Worm (Caenorhabditis elegans) whole organism, late embryonic: ENCODE results near the gene num-1.

ENCODE experiments used
- C08G9.2 ChIP-seq: sonication (generic microtip); optimal IDR thresholded peaks from 2 replicates; lab custom pipeline; 2016; ENCODE audit warnings: mild to moderate bottlenecking, missing genetic modification characterization, moderate library complexity, missing compliant biosample characterization
- C38D4.7 ChIP-seq: fragments of 200-800 bp; sonication (Bioruptor generic); optimal IDR thresholded peaks from 2 replicates; lab custom pipeline; 2018; ENCODE audit warnings: mild to moderate bottlenecking, missing genetic modification characterization, moderate library complexity, missing compliant biosample characterization
- K02D7.2 ChIP-seq: sonication (generic microtip); optimal IDR thresholded peaks from 2 replicates; lab custom pipeline; 2017; ENCODE audit warnings: mild to moderate bottlenecking, missing genetic modification characterization, missing compliant biosample characterization
- K09A11.1 ChIP-seq: sonication (generic microtip); optimal IDR thresholded peaks from 2 replicates; lab custom pipeline; 2017; ENCODE audit warnings: antibody characterized with exemption, mild to moderate bottlenecking, missing genetic modification characterization, missing compliant biosample characterization; ENCODE audit not compliant: insufficient read depth
- T23F11.4 ChIP-seq: fragments of 200-800 bp; sonication (Bioruptor generic); optimal IDR thresholded peaks from 2 replicates; lab custom pipeline; 2018; ENCODE audit warnings: mild to moderate bottlenecking, missing genetic modification characterization, missing compliant biosample characterization
- Y22D7AL.16 ChIP-seq: sonication (generic microtip); optimal IDR thresholded peaks from 2 replicates; lab custom pipeline; 2016; ENCODE audit warnings: missing genetic modification characterization, missing compliant biosample characterization
- ceh-14 ChIP-seq: sonication (generic microtip); optimal IDR thresholded peaks from 2 replicates; lab custom pipeline; 2016; ENCODE audit warnings: missing genotype, missing genetic modification characterization, missing compliant biosample characterization
- ceh-18 ChIP-seq: sonication (generic microtip); optimal IDR thresholded peaks from 2 replicates; lab custom pipeline; 2016; ENCODE audit warnings: missing genetic modification characterization, missing compliant biosample characterization
- ceh-19 ChIP-seq: fragments of 200-800 bp; sonication (Bioruptor generic); optimal IDR thresholded peaks from 2 replicates; lab custom pipeline; 2018; ENCODE audit warnings: mild to moderate bottlenecking, missing genetic modification characterization, missing compliant biosample characterization
- ceh-22 ChIP-seq: sonication (generic microtip); optimal IDR thresholded peaks from 2 replicates; lab custom pipeline; 2017; ENCODE audit warnings: missing biosample characterization, missing genetic modification characterization
- ceh-24 ChIP-seq: sonication (generic microtip); optimal IDR thresholded peaks from 2 replicates; lab custom pipeline; 2016; ENCODE audit warnings: mild to moderate bottlenecking, missing genetic modification characterization, missing compliant biosample characterization
- ceh-30 ChIP-seq: fragments of 150-350 bp; optimal IDR thresholded peaks from 2 replicates; lab custom pipeline; 2014; ENCODE audit warnings: missing biosample characterization, missing genetic modification characterization
- ceh-31 ChIP-seq: sonication (generic microtip); optimal IDR thresholded peaks from 2 replicates; lab custom pipeline; 2016; ENCODE audit warnings: missing genetic modification characterization, missing compliant biosample characterization
- ceh-34 ChIP-seq: sonication (generic microtip); optimal IDR thresholded peaks from 2 replicates; lab custom pipeline; 2016; ENCODE audit warnings: mild to moderate bottlenecking, missing genetic modification characterization, missing compliant biosample characterization
- ceh-45 ChIP-seq: fragments of 200-800 bp; sonication (Bioruptor generic); IDR thresholded peaks from 2 replicates; pipeline ENCODE4 v1.3.6; 2022; ENCODE audit warnings: missing genetic modification reagents, missing genetic modification characterization, missing compliant biosample characterization
- ceh-48 ChIP-seq: sonication (generic microtip); optimal IDR thresholded peaks from 2 replicates; lab custom pipeline; 2016; ENCODE audit warnings: missing genetic modification characterization, inconsistent platforms, missing compliant biosample characterization
- ceh-6 ChIP-seq: fragments of 200-800 bp; sonication (Bioruptor generic); optimal IDR thresholded peaks from 2 replicates; lab custom pipeline; 2018; ENCODE audit warnings: mild to moderate bottlenecking, missing genetic modification characterization, missing compliant biosample characterization
- che-1 ChIP-seq: sonication (generic microtip); optimal IDR thresholded peaks from 2 replicates; lab custom pipeline; 2016; ENCODE audit warnings: mild to moderate bottlenecking, missing genetic modification characterization, missing compliant biosample characterization
- elt-2 ChIP-seq: sonication (generic microtip); optimal IDR thresholded peaks from 2 replicates; lab custom pipeline; 2016; ENCODE audit warnings: missing genetic modification reagents, missing genetic modification characterization, missing compliant biosample characterization
- elt-4 ChIP-seq: sonication (generic microtip); optimal IDR thresholded peaks from 2 replicates; lab custom pipeline; 2016; ENCODE audit warnings: missing genetic modification characterization, missing compliant biosample characterization
- eyg-1 ChIP-seq: sonication (generic microtip); optimal IDR thresholded peaks from 2 replicates; lab custom pipeline; 2016; ENCODE audit warnings: missing genotype, missing genetic modification characterization, missing compliant biosample characterization
- fax-1 ChIP-seq: sonication (generic microtip); optimal IDR thresholded peaks from 2 replicates; lab custom pipeline; 2016; ENCODE audit warnings: missing genotype, missing genetic modification characterization, missing compliant biosample characterization
- gmeb-2 ChIP-seq: sonication (generic microtip); optimal IDR thresholded peaks from 2 replicates; lab custom pipeline; 2016; ENCODE audit warnings: missing genetic modification characterization, inconsistent platforms, missing compliant biosample characterization
- hlh-13 ChIP-seq: fragments of 200-800 bp; sonication (Bioruptor generic); optimal IDR thresholded peaks from 2 replicates; lab custom pipeline; 2018; ENCODE audit warnings: mild to moderate bottlenecking, missing genetic modification characterization, missing compliant biosample characterization
- hlh-30 ChIP-seq: sonication (generic microtip); optimal IDR thresholded peaks from 2 replicates; lab custom pipeline; 2017; ENCODE audit warnings: antibody characterized with exemption, missing genetic modification characterization, missing compliant biosample characterization; ENCODE audit not compliant: insufficient read depth
- hlh-6 ChIP-seq: sonication (generic microtip); optimal IDR thresholded peaks from 2 replicates; lab custom pipeline; 2016; ENCODE audit warnings: missing genotype, missing genetic modification characterization, missing compliant biosample characterization
- hlh-8 ChIP-seq: sonication (generic microtip); optimal IDR thresholded peaks from 2 replicates; lab custom pipeline; 2016; ENCODE audit warnings: missing genotype, missing genetic modification characterization, missing compliant biosample characterization
- lim-6 ChIP-seq: sonication (generic microtip); optimal IDR thresholded peaks from 2 replicates; lab custom pipeline; 2016; ENCODE audit warnings: missing genetic modification characterization, missing compliant biosample characterization
- madf-2 ChIP-seq: sonication (generic microtip); optimal IDR thresholded peaks from 2 replicates; lab custom pipeline; 2017; ENCODE audit warnings: missing genetic modification characterization, missing compliant biosample characterization
- pag-3 ChIP-seq: sonication (generic microtip); optimal IDR thresholded peaks from 2 replicates; lab custom pipeline; 2016; ENCODE audit warnings: missing compliant biosample characterization, missing genetic modification characterization, borderline replicate concordance
- pax-1 ChIP-seq: fragments of 150-350 bp; optimal IDR thresholded peaks from 2 replicates; lab custom pipeline; 2014; ENCODE audit warnings: missing biosample characterization, missing genetic modification characterization
- pros-1 ChIP-seq: fragments of 150-350 bp; optimal IDR thresholded peaks from 2 replicates; lab custom pipeline; 2014; ENCODE audit warnings: missing biosample characterization, missing genetic modification reagents, missing genetic modification characterization
- ref-2 ChIP-seq: sonication (generic microtip); optimal IDR thresholded peaks from 2 replicates; lab custom pipeline; 2016; ENCODE audit warnings: missing genetic modification characterization, missing compliant biosample characterization
- sdc-2 ChIP-seq: sonication (generic microtip); optimal IDR thresholded peaks from 2 replicates; lab custom pipeline; 2016; ENCODE audit warnings: missing genotype, missing genetic modification characterization, missing compliant biosample characterization
- sox-4 ChIP-seq: sonication (generic microtip); optimal IDR thresholded peaks from 2 replicates; lab custom pipeline; 2017; ENCODE audit warnings: mild to moderate bottlenecking, missing genetic modification characterization, inconsistent platforms, missing compliant biosample characterization
- tbx-2 ChIP-seq: sonication (generic microtip); optimal IDR thresholded peaks from 2 replicates; lab custom pipeline; 2016; ENCODE audit warnings: missing genetic modification characterization, missing compliant biosample characterization
- tbx-7 ChIP-seq: sonication (generic microtip); optimal IDR thresholded peaks from 2 replicates; lab custom pipeline; 2016; ENCODE audit warnings: missing genotype, missing genetic modification characterization, missing compliant biosample characterization
- ttx-3 ChIP-seq: sonication (generic microtip); optimal IDR thresholded peaks from 2 replicates; lab custom pipeline; 2016; ENCODE audit warnings: missing genetic modification reagents, missing genetic modification characterization, missing compliant biosample characterization
- unc-3 ChIP-seq, 2 experiments: fragments of 200-800 bp in 1 of 2; sonication (Bioruptor generic) in 1 of 2; sonication (generic microtip) in 1 of 2; conservative IDR thresholded peaks in 1 of 2; optimal IDR thresholded peaks in 1 of 2; 2 replicates each; pipeline versions ENCODE4 v1.3.6 to Lab custom; 2016 to 2022; ENCODE audit warnings: missing compliant biosample characterization in 2 of 2, missing genetic modification characterization in 2 of 2, missing genetic modification reagents in 1 of 2
- unc-42 ChIP-seq: sonication (generic microtip); optimal IDR thresholded peaks from 2 replicates; lab custom pipeline; 2016; ENCODE audit warnings: missing genotype, missing genetic modification characterization, missing compliant biosample characterization
- unc-86 ChIP-seq: sonication (generic microtip); optimal IDR thresholded peaks from 2 replicates; lab custom pipeline; 2016; ENCODE audit warnings: missing genetic modification characterization, missing compliant biosample characterization
- zip-5 ChIP-seq: sonication (generic microtip); optimal IDR thresholded peaks from 2 replicates; lab custom pipeline; 2016; ENCODE audit warnings: missing genetic modification characterization, missing compliant biosample characterization

The num-1 gene

ce11 chrV:20851847-20852386 is 22.3 kb downstream of the num-1 start, which contains the start of gene ndua-1 (continued):
- TF ChIP-seq unc-42 (tag; lab: Kevin White, UChicago) (peak; percentile 73), K09A11.1 (tag; lab: Kevin White, UChicago) (no peak), pros-1 (no peak), T23F11.4 (GFP tag; lab: Kevin White, UChicago) (no peak), hlh-30 (tag; lab: Kevin White, UChicago) (no peak), ceh-30 (no peak), zip-5 (tag; lab: Kevin White, UChicago) (no peak), Y22D7AL.16 (tag; lab: Kevin White, UChicago) (peak; percentile 31), pax-1 (tag; lab: Kevin White, UChicago) (no peak), ceh-22 (tag; lab: Kevin White, UChicago) (no peak), tbx-2 (peak; percentile 33), che-1 (tag; lab: Kevin White, UChicago) (no peak), ceh-24 (tag; lab: Kevin White, UChicago) (no peak), ref-2 (tag; lab: Kevin White, UChicago) (peak; percentile 13), ceh-19 (GFP tag; lab: Kevin White, UChicago) (no peak), sdc-2 (tag; lab: Kevin White, UChicago) (no peak), tbx-7 (tag; lab: Kevin White, UChicago) (no peak), ceh-48 (tag; lab: Kevin White, UChicago) (no peak), hlh-8 (tag; lab: Kevin White, UChicago) (no peak), ceh-45 (GFP tag; lab: Robert Waterston, UW) (no peak), unc-86 (no peak), pag-3 (tag; lab: Kevin White, UChicago) (no peak), ceh-31 (peak; percentile 52), madf-2 (tag; lab: Kevin White, UChicago) (no peak), hlh-6 (tag; lab: Kevin White, UChicago) (no peak), fax-1 (tag; lab: Kevin White, UChicago) (no peak), elt-4 (tag; lab: Kevin White, UChicago) (no peak), K02D7.2 (tag; lab: Kevin White, UChicago) (no peak), gmeb-2 (no peak), C08G9.2 (tag; lab: Kevin White, UChicago) (peak; percentile 50)

DNA sequence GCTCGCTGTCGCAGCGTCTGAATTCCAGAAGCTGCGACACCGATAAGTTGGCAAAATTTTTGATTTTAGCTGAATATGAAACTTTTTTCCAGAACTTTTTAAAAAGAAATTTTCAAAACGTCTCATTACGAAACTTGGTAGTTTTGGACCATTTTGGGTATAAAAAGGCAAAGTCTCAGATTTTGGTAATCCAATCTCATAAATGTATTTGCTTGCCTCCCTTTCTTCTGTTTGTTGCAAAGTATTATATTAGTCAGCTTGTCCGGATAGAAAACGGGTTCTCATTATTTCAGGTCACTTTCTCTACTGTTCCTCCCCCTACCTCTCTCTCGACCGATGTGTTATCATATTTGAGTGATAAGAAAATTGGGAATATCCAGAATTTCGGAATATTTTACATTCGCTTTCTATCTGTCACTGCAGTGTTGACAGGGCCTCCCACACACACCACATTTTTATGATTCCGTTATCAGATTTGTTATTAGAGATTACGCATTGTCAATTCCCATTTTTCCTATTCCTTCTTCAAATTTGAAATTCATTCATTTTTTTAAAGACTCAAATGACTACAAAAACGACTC is 24.1 kb downstream of the num-1 start, which contains the start of gene F31D4.5:
TSS of gene F31D4.5 (plus strand) at position 491 of the 581 bp plus-strand sequence.
- TF ChIP-seq eyg-1 (no peak), elt-2 (tag; lab: Kevin White, UChicago) (peak; percentile 31), unc-42 (tag; lab: Kevin White, UChicago) (peak; percentile 39)

ce11 chrV:20861080-20861479 is 31.5 kb downstream of the num-1 start, which contains the start of gene try-4:
Gene try-4, minus strand, starts transcription at chrV:20861153.
- TF ChIP-seq ttx-3 (tag; lab: Kevin White, UChicago) (no peak), sox-4 (no peak), C38D4.7 (GFP tag; lab: Kevin White, UChicago) (no peak), unc-86 (no peak), ceh-34 (tag; lab: Kevin White, UChicago) (no peak), K09A11.1 (tag; lab: Kevin White, UChicago) (no peak), hlh-13 (GFP tag; lab: Kevin White, UChicago) (no peak), ceh-6 (GFP tag; lab: Kevin White, UChicago) (no peak), C08G9.2 (tag; lab: Kevin White, UChicago) (no peak), madf-2 (tag; lab: Kevin White, UChicago) (no peak), fax-1 (tag; lab: Kevin White, UChicago) (no peak), unc-3 (GFP tag; conservative IDR thresholded peaks at IDR 0.05; lab: Robert Waterston, UW) (no peak), unc-3 (tag; optimal IDR thresholded peaks at IDR 0.05; lab: Kevin White, UChicago) (no peak), lim-6 (no peak), K02D7.2 (tag; lab: Kevin White, UChicago) (no peak), ceh-18 (tag; lab: Kevin White, UChicago) (no peak), ceh-14 (tag; lab: Kevin White, UChicago) (no peak), elt-2 (tag; lab: Kevin White, UChicago) (no peak), hlh-8 (tag; lab: Kevin White, UChicago) (no peak)
